Worm (Caenorhabditis elegans) whole organism, L4 larva: ENCODE measurements around the gene gcy-27.
A peak's percentile ranks its signal among the peaks of the same experiment; 100 is the strongest.

ENCODE experiments used
- F49E8.2 ChIP-seq: sonication (generic microtip); optimal IDR thresholded peaks from 2 replicates; lab custom pipeline; 2016; ENCODE audit warnings: missing compliant biosample characterization, mild to moderate bottlenecking, missing genetic modification characterization, borderline replicate concordance
- R02D3.7 ChIP-seq: fragments of 150-350 bp; sonication (generic microtip); optimal IDR thresholded peaks from 3 replicates; lab custom pipeline; 2014; ENCODE audit warnings: missing biosample characterization, missing genetic modification characterization
- Y5F2A.4 ChIP-seq: fragments of 200-800 bp; sonication (Bioruptor generic); optimal IDR thresholded peaks from 2 replicates; lab custom pipeline; 2018; ENCODE audit warnings: mild to moderate bottlenecking, missing genetic modification characterization, missing compliant biosample characterization
- Y75B8A.6 ChIP-seq: fragments of 200-800 bp; sonication (Bioruptor generic); IDR thresholded peaks from 2 replicates; pipeline ENCODE4 v1.3.6; 2022; ENCODE audit warnings: missing genetic modification reagents, missing genetic modification characterization, missing compliant biosample characterization
- ZK546.5 ChIP-seq, 2 experiments: sonication (generic microtip); optimal IDR thresholded peaks; 2 replicates each; lab custom pipeline; 2017; ENCODE audit warnings: missing biosample characterization in 2 of 2, missing genetic modification characterization in 2 of 2
- aha-1 ChIP-seq: fragments of 150-350 bp; peaks from one replicate; lab custom pipeline; 2014; ENCODE audit warnings: missing biosample characterization, missing genetic modification characterization
- ceh-20 ChIP-seq: fragments of 200-800 bp; sonication (Bioruptor generic); IDR thresholded peaks from 2 replicates; pipeline ENCODE4 v1.3.6; 2022; ENCODE audit warnings: missing genetic modification reagents, missing genetic modification characterization, missing compliant biosample characterization
- ceh-28 ChIP-seq: fragments of 150-350 bp; optimal IDR thresholded peaks from 2 replicates; lab custom pipeline; 2014; ENCODE audit warnings: missing biosample characterization, missing genetic modification reagents, missing genetic modification characterization
- ceh-44 ChIP-seq: fragments of 200-800 bp; sonication (Bioruptor generic); IDR thresholded peaks from 2 replicates; pipeline ENCODE4 v1.3.6; 2022; ENCODE audit warnings: missing genetic modification reagents, missing genetic modification characterization, missing compliant biosample characterization
- ces-1 ChIP-seq: fragments of 150-350 bp; sonication (generic microtip); optimal IDR thresholded peaks from 4 replicates; lab custom pipeline; 2014; ENCODE audit warnings: missing biosample characterization, missing genetic modification reagents, missing genetic modification characterization
- daf-12 ChIP-seq: fragments of 150-350 bp; optimal IDR thresholded peaks from 2 replicates; lab custom pipeline; 2014; ENCODE audit warnings: missing biosample characterization, missing genetic modification reagents, missing genetic modification characterization
- daf-16 ChIP-seq, 3 experiments: sonication (generic microtip); optimal IDR thresholded peaks; 2 replicates each; lab custom pipeline; 2016 to 2017; ENCODE audit warnings: missing genetic modification characterization in 3 of 3, missing genetic modification reagents in 3 of 3, mild to moderate bottlenecking in 2 of 3, missing compliant biosample characterization in 2 of 3, missing biosample characterization in 1 of 3, moderate library complexity in 1 of 3
- dmd-6 ChIP-seq: fragments of 200-800 bp; sonication (Bioruptor generic); IDR thresholded peaks from 2 replicates; pipeline ENCODE4 v1.3.6; 2022; ENCODE audit warnings: missing genetic modification reagents, missing genetic modification characterization, missing compliant biosample characterization
- dmd-9 ChIP-seq: fragments of 200-800 bp; sonication (Bioruptor generic); IDR thresholded peaks from 2 replicates; pipeline ENCODE4 v1.3.6; 2022; ENCODE audit warnings: missing genetic modification reagents, missing genetic modification characterization, missing compliant biosample characterization
- dpl-1 ChIP-seq: fragments of 150-350 bp; optimal IDR thresholded peaks from 2 replicates; lab custom pipeline; 2014; ENCODE audit warnings: missing biosample characterization, missing genetic modification reagents, missing genetic modification characterization
- dve-1 ChIP-seq: sonication (generic microtip); optimal IDR thresholded peaks from 2 replicates; lab custom pipeline; 2017; ENCODE audit warnings: antibody characterized with exemption, mild to moderate bottlenecking, missing genetic modification characterization, missing compliant biosample characterization; ENCODE audit not compliant: insufficient read depth
- fkh-10 ChIP-seq: fragments of 150-350 bp; optimal IDR thresholded peaks from 2 replicates; lab custom pipeline; 2014; ENCODE audit warnings: missing biosample characterization, missing genetic modification reagents, missing genetic modification characterization
- lin-15B ChIP-seq: fragments of 150-350 bp; sonication (generic microtip); optimal IDR thresholded peaks from 3 replicates; lab custom pipeline; 2014; ENCODE audit warnings: missing biosample characterization, missing genetic modification characterization
- lin-38 ChIP-seq: fragments of 200-800 bp; sonication (Bioruptor generic); IDR thresholded peaks from 2 replicates; pipeline ENCODE4 v1.3.6; 2022; ENCODE audit warnings: missing genetic modification reagents, missing genetic modification characterization, missing compliant biosample characterization
- madf-9 ChIP-seq: fragments of 200-800 bp; sonication (Bioruptor generic); conservative IDR thresholded peaks from 2 replicates; pipeline ENCODE4 v1.3.6; 2022; ENCODE audit warnings: missing genetic modification reagents, missing genetic modification characterization, missing compliant biosample characterization
- mes-2 ChIP-seq: sonication (generic microtip); optimal IDR thresholded peaks from 2 replicates; lab custom pipeline; 2016; ENCODE audit warnings: missing genotype, mild to moderate bottlenecking, missing genetic modification characterization, missing compliant biosample characterization; ENCODE audit not compliant: poor library complexity, severe bottlenecking
- nhr-11 ChIP-seq: fragments of 150-350 bp; optimal IDR thresholded peaks from 2 replicates; lab custom pipeline; 2014; ENCODE audit warnings: missing biosample characterization, missing genetic modification characterization
- nhr-28 ChIP-seq: fragments of 150-350 bp; optimal IDR thresholded peaks from 2 replicates; lab custom pipeline; 2014; ENCODE audit warnings: missing biosample characterization, missing genetic modification characterization
- nhr-77 ChIP-seq: fragments of 150-350 bp; optimal IDR thresholded peaks from 2 replicates; lab custom pipeline; 2014; ENCODE audit warnings: missing biosample characterization, missing genetic modification characterization
- pqm-1 ChIP-seq: sonication (generic microtip); optimal IDR thresholded peaks from 2 replicates; lab custom pipeline; 2017; ENCODE audit warnings: missing biosample characterization, missing genetic modification characterization
- sdz-12 ChIP-seq: fragments of 200-800 bp; sonication (Bioruptor generic); optimal IDR thresholded peaks from 2 replicates; lab custom pipeline; 2018; ENCODE audit warnings: mild to moderate bottlenecking, missing genetic modification characterization, missing compliant biosample characterization
- set-16 ChIP-seq: fragments of 200-800 bp; sonication (Bioruptor generic); IDR thresholded peaks from 2 replicates; pipeline ENCODE4 v1.3.6; 2022; ENCODE audit warnings: missing genetic modification reagents, missing genetic modification characterization, missing compliant biosample characterization
- snpc-4 ChIP-seq: fragments of 150-350 bp; optimal IDR thresholded peaks from 2 replicates; lab custom pipeline; 2014; ENCODE audit warnings: missing biosample characterization, missing genetic modification characterization
- tag-97 ChIP-seq: fragments of 200-800 bp; sonication (Bioruptor generic); IDR thresholded peaks from 2 replicates; pipeline ENCODE4 v1.3.6; 2022; ENCODE audit warnings: missing genetic modification characterization, missing compliant biosample characterization
- unc-39 ChIP-seq: sonication (generic microtip); optimal IDR thresholded peaks from 2 replicates; lab custom pipeline; 2017; ENCODE audit warnings: missing biosample characterization, missing genetic modification characterization
- unc-62 ChIP-seq, 3 experiments: fragments of 150-350 bp in 1 of 3; sonication (generic microtip); optimal IDR thresholded peaks in 2 of 3; peaks in 1 of 3; 1 replicate in 1 of 3; 2 replicates in 2 of 3; lab custom pipeline; 2014 to 2017; ENCODE audit warnings: missing biosample characterization in 3 of 3, missing genetic modification characterization in 3 of 3, missing genetic modification reagents in 3 of 3, missing genotype in 1 of 3
- zfp-2 ChIP-seq: sonication (generic microtip); optimal IDR thresholded peaks from 2 replicates; lab custom pipeline; 2016; ENCODE audit warnings: mild to moderate bottlenecking, missing genetic modification characterization, missing compliant biosample characterization
- ztf-7 ChIP-seq: fragments of 150-350 bp; optimal IDR thresholded peaks from 2 replicates; lab custom pipeline; 2014; ENCODE audit warnings: missing biosample characterization, missing genetic modification characterization

gcy-27 gene

DNA sequence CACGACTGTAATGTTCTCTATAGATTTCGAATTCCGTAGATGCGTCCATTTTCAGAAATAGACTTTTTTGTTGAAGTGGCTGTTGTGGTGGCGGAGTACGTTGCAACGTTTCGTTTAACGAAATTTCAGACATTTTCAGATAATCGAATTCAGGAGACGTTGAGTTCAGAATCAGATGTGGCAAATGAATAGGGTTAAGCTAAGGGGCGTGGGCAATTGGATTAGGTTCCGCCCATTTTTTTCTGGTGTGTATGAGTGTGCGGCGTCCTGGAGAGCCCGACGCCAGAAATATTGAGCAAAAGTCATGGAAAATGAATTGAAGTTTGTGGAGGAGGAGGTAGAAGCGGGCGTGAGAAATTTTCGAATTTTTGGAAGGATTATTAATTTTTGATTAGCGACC is 23.1 kb downstream of the gcy-27 start:
- TF ChIP-seq unc-62 (GFP tag; optimal IDR thresholded peaks at IDR 0.05 in 1 of 2; lab: Kevin White, UChicago), result peak in 1 of 2 experiments; percentile 90
- TF ChIP-seq unc-62 (tag; optimal IDR thresholded peaks at IDR 0.05; lab: Kevin White, UChicago), result no peak
- no peak for TF ChIP-seq F49E8.2 (tag; lab: Kevin White, UChicago)

DNA sequence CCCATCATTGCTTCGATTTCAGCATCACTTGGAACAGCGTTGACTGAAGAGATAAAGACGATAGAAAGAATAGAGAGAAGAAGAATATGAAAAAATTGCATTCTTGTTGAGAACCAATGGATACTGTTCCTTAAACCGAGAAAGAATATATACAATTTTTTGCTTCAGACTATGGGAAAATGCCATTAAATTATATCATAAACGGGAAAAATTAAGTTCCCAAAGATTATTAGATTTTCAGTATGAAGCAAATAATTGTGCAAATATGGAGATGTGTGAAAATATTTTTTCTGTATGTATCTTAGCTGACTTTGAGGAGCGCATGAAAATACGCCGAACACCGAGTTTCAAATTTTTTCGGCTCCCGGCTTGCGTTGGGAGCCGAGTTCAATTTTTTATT is 29.0 kb downstream of the gcy-27 start, which contains the start of gene T02D1.9:
Gene T02D1.9, minus strand, starts transcription at position 101 of the 400 bp plus-strand sequence.
- TF ChIP-seq ceh-44 (GFP tag; lab: Robert Waterston, UW), result no peak
- TF ChIP-seq aha-1 (tag; lab: Kevin White, UChicago), result peak; percentile 26
- no peak for TF ChIP-seq unc-62 (GFP tag; optimal IDR thresholded peaks at IDR 0.05 in 1 of 2; lab: Kevin White, UChicago)
- no peak for TF ChIP-seq unc-62 (tag; optimal IDR thresholded peaks at IDR 0.05; lab: Kevin White, UChicago)
- TF ChIP-seq dmd-6 (GFP tag; lab: Robert Waterston, UW), result no peak

DNA sequence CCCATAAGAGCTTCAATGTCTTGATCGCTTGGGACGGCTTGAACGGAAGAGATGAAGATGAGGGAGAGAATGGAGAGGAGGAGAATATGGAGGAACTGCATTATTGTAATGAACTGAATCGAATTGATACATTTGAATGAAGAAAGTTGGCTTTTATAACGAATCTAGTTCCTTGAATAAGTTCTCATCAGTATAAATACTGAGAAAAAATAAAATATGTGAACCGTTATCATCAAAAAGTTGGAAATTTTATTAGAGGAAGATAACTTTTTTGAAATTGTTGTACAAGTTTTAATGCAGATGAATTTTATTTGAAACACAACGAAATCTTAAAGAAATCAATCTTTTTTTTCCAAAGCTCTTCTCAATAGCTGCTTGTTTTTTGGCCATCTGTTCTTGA is 29.4 kb downstream of the gcy-27 start, which contains the start of gene T02D1.7:
Gene T02D1.7, minus strand, starts transcription at position 101 of the 400 bp plus-strand sequence.
- TF ChIP-seq sdz-12 (GFP tag; lab: Kevin White, UChicago) (no peak), nhr-11 (tag; lab: Kevin White, UChicago) (no peak), daf-16 (GFP tag; optimal IDR thresholded peaks at IDR 0.05; lab: Kevin White, UChicago) (no peak), daf-16 (tag; optimal IDR thresholded peaks at IDR 0.05; lab: Kevin White, UChicago) (no peak), mes-2 (tag; lab: Kevin White, UChicago) (no peak), dpl-1 (no peak), snpc-4 (tag; lab: Kevin White, UChicago) (no peak), fkh-10 (GFP tag; lab: Kevin White, UChicago) (no peak), lin-38 (GFP tag; lab: Robert Waterston, UW) (no peak), Y75B8A.6 (no peak), set-16 (GFP tag; lab: Robert Waterston, UW) (no peak), ceh-44 (GFP tag; lab: Robert Waterston, UW) (no peak), ceh-28 (tag; lab: Kevin White, UChicago) (no peak), ZK546.5 (tag; optimal IDR thresholded peaks at IDR 0.05; lab: Kevin White, UChicago) (no peak), tag-97 (GFP tag; lab: Robert Waterston, UW) (no peak), dmd-9 (GFP tag; lab: Robert Waterston, UW) (no peak)
- TF ChIP-seq, all 104 proteins: peak for 0

DNA sequence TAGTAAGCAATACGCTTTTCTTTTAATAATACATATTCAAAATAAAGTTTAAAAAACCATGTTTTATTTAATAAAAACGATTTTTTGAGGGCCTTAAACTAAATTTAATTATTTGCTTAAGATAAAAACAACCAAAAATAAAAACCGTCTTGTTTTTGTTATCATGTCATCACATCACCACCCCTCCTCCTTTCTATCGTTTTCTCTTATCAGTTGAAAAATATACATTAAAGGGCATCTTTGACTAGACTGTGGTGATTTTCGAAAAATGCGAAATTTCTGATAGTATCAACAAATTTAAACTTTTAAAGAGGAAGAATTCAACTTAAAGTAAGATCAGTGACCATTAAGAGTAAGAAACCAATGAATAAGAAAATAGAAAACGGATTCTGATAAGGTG is 30.3 kb downstream of the gcy-27 start:
- no peak for TF ChIP-seq R02D3.7 (tag; lab: Kevin White, UChicago)
- TF ChIP-seq unc-39 (tag; lab: Kevin White, UChicago), result no peak
- no peak for TF ChIP-seq ces-1 (GFP tag; lab: Kevin White, UChicago)
- TF ChIP-seq daf-12 (tag; lab: Kevin White, UChicago), result no peak
- no peak for TF ChIP-seq ceh-20 (GFP tag; lab: Robert Waterston, UW)
- TF ChIP-seq dve-1 (tag; lab: Kevin White, UChicago), result peak; percentile 55
- no peak for TF ChIP-seq daf-16 (GFP tag; optimal IDR thresholded peaks at IDR 0.05; lab: Kevin White, UChicago)
- peak; percentile 82 for TF ChIP-seq daf-16 (tag; optimal IDR thresholded peaks at IDR 0.05; lab: Kevin White, UChicago)
- peak; percentile 73 for TF ChIP-seq ztf-7 (tag; lab: Kevin White, UChicago)
- TF ChIP-seq tag-97 (GFP tag; lab: Robert Waterston, UW), result no peak
- TF ChIP-seq zfp-2 (tag; lab: Kevin White, UChicago), result no peak
- no peak for TF ChIP-seq madf-9 (GFP tag; lab: Robert Waterston, UW)
- TF ChIP-seq pqm-1, result peak; percentile 9
- no peak for TF ChIP-seq Y5F2A.4 (GFP tag; lab: Kevin White, UChicago)
- peak; percentile 56 for TF ChIP-seq nhr-28 (tag; lab: Kevin White, UChicago)
- TF ChIP-seq lin-15B (tag; lab: Kevin White, UChicago), result no peak
- TF ChIP-seq nhr-77 (tag; lab: Kevin White, UChicago), result peak; percentile 60
